Fruit fly (Drosophila melanogaster): ENCODE results near the gene CG31279.
A peak's percentile ranks its signal among the peaks of the same experiment; 100 is the strongest.

Gene CG31279

dm6 chr3R:16442937-16443336 lies 12.5 kb downstream of the CG31279 start, which contains the start of the genes Ttc1 and CG14882 (continued):
- TF ChIP-seq CG11696 (GFP tag; IDR thresholded peaks at IDR 0.05) (peak; percentile 48), CG14014 (GFP tag; IDR thresholded peaks at IDR 0.05) (peak; percentile 93), CG18619 (GFP tag; optimal IDR thresholded peaks at IDR 0.05) (peak; percentile 72), scrt (GFP tag; optimal IDR thresholded peaks at IDR 0.05) (peak; percentile 15), dpn (GFP tag; optimal IDR thresholded peaks at IDR 0.05) (peak; percentile 84 to 91), bigmax (GFP tag; optimal IDR thresholded peaks at IDR 0.05) (peak; percentile 0), Hr51 (GFP tag; optimal IDR thresholded peaks at IDR 0.05) (peak in 1 of 2 experiments; percentile 88), ATbp (GFP tag; optimal IDR thresholded peaks at IDR 0.05) (peak; percentile 78), CG30431 (GFP tag; optimal IDR thresholded peaks at IDR 0.05) (peak; percentile 49), CG3407 (GFP tag; optimal IDR thresholded peaks at IDR 0.05) (peak; percentile 65), CG16815 (GFP tag; optimal IDR thresholded peaks at IDR 0.05) (peak; percentile 56), ac (GFP tag; optimal IDR thresholded peaks at IDR 0.05) (no peak), CG10147 (GFP tag; optimal IDR thresholded peaks at IDR 0.05) (peak; percentile 58), CG2129 (GFP tag; IDR thresholded peaks at IDR 0.05; ENCODE audit: partially characterized antibody) (no peak), eyg (GFP tag; optimal IDR thresholded peaks at IDR 0.05) (peak; percentile 56), Scr (GFP tag; IDR thresholded peaks at IDR 0.05; ENCODE audit: partially characterized antibody) (peak; percentile 53), H2.0 (GFP tag; IDR thresholded peaks at IDR 0.05) (peak; percentile 92), Atf3 (GFP tag; optimal IDR thresholded peaks at IDR 0.05) (peak; percentile 53), CG9609 (GFP tag; optimal IDR thresholded peaks at IDR 0.05) (peak; percentile 80), Meics (GFP tag; optimal IDR thresholded peaks at IDR 0.05) (peak; percentile 80), Dip3 (GFP tag; optimal IDR thresholded peaks at IDR 0.05) (peak; percentile 90), nau (GFP tag; optimal IDR thresholded peaks at IDR 0.05) (no peak), CG4730 (GFP tag; IDR thresholded peaks at IDR 0.05) (peak; percentile 47), CG12659 (GFP tag; optimal IDR thresholded peaks at IDR 0.05) (peak; percentile 93), lmd (GFP tag; IDR thresholded peaks at IDR 0.05) (peak; percentile 80), CG12299 (tag; optimal IDR thresholded peaks at IDR 0.05) (peak; percentile 84), CG4404 (GFP tag; IDR thresholded peaks at IDR 0.05) (peak; percentile 29; the same call in 1 of the 2 replicates), klu (GFP tag; IDR thresholded peaks at IDR 0.05) (peak; percentile 61), hbn (GFP tag; IDR thresholded peaks at IDR 0.05; ENCODE audit: partially characterized antibody) (peak; percentile 58), corto (GFP tag; optimal IDR thresholded peaks at IDR 0.05) (no peak), CG10321 (GFP tag; IDR thresholded peaks at IDR 0.05) (peak; percentile 73), Trl (optimal IDR thresholded peaks at IDR 0.05) (no peak), Trl (GFP tag; optimal IDR thresholded peaks at IDR 0.05) (peak; percentile 88), CG4424 (GFP tag; optimal IDR thresholded peaks at IDR 0.05) (peak; percentile 78), CG6254 (GFP tag; optimal IDR thresholded peaks at IDR 0.05) (no peak), CG17612 (GFP tag; IDR thresholded peaks at IDR 0.05) (no peak), Asciz (GFP tag; optimal IDR thresholded peaks at IDR 0.05) (no peak), CG14050 (GFP tag; IDR thresholded peaks at IDR 0.05) (peak; percentile 92), trh (GFP tag; optimal IDR thresholded peaks at IDR 0.05) (peak; percentile 74), Fer1 (GFP tag; optimal IDR thresholded peaks at IDR 0.05) (peak; percentile 81), Xrp1 (GFP tag; IDR thresholded peaks at IDR 0.05) (peak; percentile 77), inv (GFP tag; IDR thresholded peaks at IDR 0.05; ENCODE audit: partially characterized antibody) (0 out of 2 replicates have a peak, but pooled peaks have one; percentile 30), lbe (GFP tag; optimal IDR thresholded peaks at IDR 0.05) (peak; percentile 73), knrl (GFP tag; IDR thresholded peaks at IDR 0.05; ENCODE audit: partially characterized antibody) (peak; percentile 36; the same call in 2 of the 3 replicates), odd (GFP tag; optimal IDR thresholded peaks at IDR 0.05) (no peak), Sox100B (GFP tag; optimal IDR thresholded peaks at IDR 0.05) (no peak), jigr1 (GFP tag; IDR thresholded peaks at IDR 0.05) (no peak; the same call in 2 of the 3 replicates), z (GFP tag; IDR thresholded peaks at IDR 0.05) (no peak), CG7987 (GFP tag; optimal IDR thresholded peaks at IDR 0.05) (peak; percentile 24), CG11085 (GFP tag; IDR thresholded peaks at IDR 0.05) (peak; percentile 88), CG33213 (GFP tag; optimal IDR thresholded peaks at IDR 0.05) (peak; percentile 78)

Measured in whole organism, embryonic.